Fruit fly (Drosophila melanogaster) whole organism, prepupa: ENCODE data around the gene CG6126.
A peak's percentile ranks its signal among the peaks of the same experiment; 100 is the strongest.

Experiments used
- Ets21C ChIP-seq: fragments of 200-800 bp; sonication (Bioruptor generic); optimal IDR thresholded peaks from 3 replicates; lab custom pipeline; 2016; ENCODE audit warnings: missing biosample characterization, missing genetic modification characterization
- Sox14 ChIP-seq: fragments of 200-800 bp; sonication (Bioruptor generic); optimal IDR thresholded peaks from 3 replicates; lab custom pipeline; 2016; ENCODE audit warnings: missing biosample characterization, missing genetic modification characterization

DNA sequence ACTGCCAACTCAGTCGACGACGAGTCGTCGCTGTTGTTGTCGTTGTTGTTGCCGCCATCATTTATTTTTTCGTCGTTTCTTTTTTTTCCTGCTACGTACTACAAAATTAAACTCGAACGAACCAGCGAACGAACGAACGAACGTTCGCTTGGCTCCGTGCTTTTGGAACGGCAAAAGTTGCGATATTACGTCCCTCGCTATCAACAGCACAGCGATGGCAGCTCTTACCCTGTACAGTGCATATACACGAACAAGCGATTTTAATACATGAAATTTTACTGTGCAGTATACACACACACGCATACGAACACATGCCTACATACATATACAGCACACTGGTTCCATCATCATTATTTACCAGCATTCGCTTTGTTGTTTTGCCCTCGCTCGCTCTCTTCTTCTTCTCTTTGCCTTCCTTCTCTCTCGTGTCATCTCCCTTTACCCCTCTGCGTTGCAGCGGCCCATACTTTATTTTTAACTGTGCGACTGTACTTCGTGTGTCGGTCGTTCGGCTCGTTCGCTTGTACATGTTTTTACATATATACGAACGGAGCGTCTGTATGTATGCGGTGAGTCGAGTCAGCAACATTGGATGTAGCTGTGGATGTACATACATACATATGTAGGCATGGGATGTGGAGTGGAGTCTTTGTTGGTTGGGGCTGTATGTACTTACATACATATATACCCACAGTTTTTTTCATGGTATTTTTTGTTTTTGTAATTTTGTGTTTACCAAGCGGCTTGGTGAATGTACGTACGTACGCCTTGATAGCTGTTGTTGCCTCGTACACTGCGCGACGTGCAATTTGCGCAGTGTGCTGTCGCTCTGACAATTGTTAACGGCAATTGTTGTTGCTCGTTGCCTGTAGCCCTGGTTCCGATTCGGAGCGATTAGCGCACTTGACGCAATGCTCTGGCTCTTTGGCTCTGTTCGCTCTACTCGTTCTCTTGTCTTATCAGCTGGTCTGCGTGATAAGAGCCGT lies 47.2 kb upstream of the CG6126 start:
- TF ChIP-seq Ets21C = peak; percentile 40
- peak; percentile 65 for TF ChIP-seq Sox14 (GFP tag; lab: Kevin White, UChicago)
